Worm (Caenorhabditis elegans) whole organism, midembryonic: ENCODE measurements around the gene dhhc-1.

Experiments used
- T22C8.4 ChIP-seq: fragments of 200-800 bp; sonication (Bioruptor generic); IDR thresholded peaks from 2 replicates; pipeline ENCODE4 v1.3.6; 2022; ENCODE audit warnings: missing genetic modification characterization, missing compliant biosample characterization
- cog-1 ChIP-seq: sonication (generic microtip); optimal IDR thresholded peaks from 2 replicates; lab custom pipeline; 2016; ENCODE audit warnings: missing genetic modification characterization, missing compliant biosample characterization
- flt-1 ChIP-seq: fragments of 200-800 bp; sonication (Bioruptor generic); IDR thresholded peaks from 2 replicates; pipeline ENCODE4 v1.3.6; 2022; ENCODE audit warnings: missing genetic modification characterization, missing compliant biosample characterization
- klf-2 ChIP-seq: fragments of 200-800 bp; sonication (Bioruptor generic); conservative IDR thresholded peaks from 2 replicates; pipeline ENCODE4 v1.3.6; 2022; ENCODE audit warnings: missing genetic modification reagents, missing genetic modification characterization, missing compliant biosample characterization
- med-1 ChIP-seq: sonication (generic microtip); optimal IDR thresholded peaks from 2 replicates; lab custom pipeline; 2017; ENCODE audit warnings: missing genetic modification characterization, mild to moderate bottlenecking, missing compliant biosample characterization, antibody characterized with exemption, missing genetic modification reagents; ENCODE audit not compliant: insufficient read depth
- ref-1 ChIP-seq: fragments of 200-800 bp; sonication (Bioruptor generic); conservative IDR thresholded peaks from 2 replicates; pipeline ENCODE4 v1.3.6; 2022; ENCODE audit warnings: missing genetic modification reagents, missing genetic modification characterization, missing compliant biosample characterization
- tab-1 ChIP-seq: fragments of 200-800 bp; sonication (Bioruptor generic); IDR thresholded peaks from 2 replicates; pipeline ENCODE4 v1.3.6; 2022; ENCODE audit warnings: missing genetic modification characterization, missing compliant biosample characterization
- ztf-23 ChIP-seq: fragments of 200-800 bp; sonication (Bioruptor generic); IDR thresholded peaks from 2 replicates; pipeline ENCODE4 v1.3.6; 2022; ENCODE audit warnings: missing genetic modification reagents, missing genetic modification characterization, missing compliant biosample characterization
- ztf-29 ChIP-seq: fragments of 200-800 bp; sonication (Bioruptor generic); IDR thresholded peaks from 2 replicates; pipeline ENCODE4 v1.3.6; 2022; ENCODE audit warnings: missing genetic modification reagents, missing genetic modification characterization, missing compliant biosample characterization

The dhhc-1 gene

DNA sequence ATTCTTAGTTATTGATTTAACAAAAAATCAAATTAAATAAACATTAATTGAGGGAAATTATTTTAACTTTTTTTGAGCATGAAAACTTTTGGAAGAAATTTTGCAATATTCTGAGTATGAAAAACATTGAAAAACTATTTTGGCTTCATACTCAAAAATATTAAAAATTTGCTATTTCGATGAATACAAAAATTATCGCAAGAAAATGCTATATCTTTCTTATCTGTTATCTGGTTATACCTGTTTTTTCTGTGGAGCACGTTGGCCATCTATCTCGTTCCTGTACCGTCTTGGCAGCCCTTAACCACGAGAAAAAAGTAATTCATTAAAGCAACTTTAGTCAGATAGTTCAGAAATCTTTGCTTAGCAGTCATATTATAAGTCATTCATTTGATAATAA, 42.3 kb downstream of the dhhc-1 start:
- TF ChIP-seq ztf-23: no peak
- no peak for TF ChIP-seq T22C8.4 (GFP tag; lab: Robert Waterston, UW)
- no peak for TF ChIP-seq klf-2 (GFP tag; lab: Robert Waterston, UW)
- TF ChIP-seq med-1 (GFP tag; lab: Kevin White, UChicago): no peak
- TF ChIP-seq ztf-29 (GFP tag; lab: Robert Waterston, UW): no peak
- no peak for TF ChIP-seq flt-1 (GFP tag; lab: Robert Waterston, UW)
- TF ChIP-seq cog-1 (tag; lab: Kevin White, UChicago): no peak

DNA sequence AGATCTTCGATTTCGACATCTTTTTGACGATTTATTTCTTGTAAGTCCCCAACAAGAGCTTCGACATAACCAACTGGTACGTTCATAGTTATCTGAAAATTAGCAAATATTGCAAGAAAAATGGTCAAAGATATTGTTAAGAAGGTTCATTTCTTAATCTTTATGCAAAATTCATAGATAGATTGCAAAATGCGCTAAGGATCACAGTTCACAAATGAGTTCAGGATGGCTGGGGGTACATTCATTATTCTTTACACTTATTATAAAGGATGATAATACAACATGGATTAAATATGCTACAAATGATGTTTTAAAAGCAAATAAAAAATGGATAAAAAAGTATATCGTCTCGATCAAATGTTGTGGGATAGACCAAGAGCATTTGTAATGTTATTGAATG, 43.5 kb downstream of the dhhc-1 start, which contains the start of gene H03G16.5:
H03G16.5 (minus strand) TSS at position 101 of the 400 bp plus-strand sequence.
- TF ChIP-seq T22C8.4 (GFP tag; lab: Robert Waterston, UW): no peak
- TF ChIP-seq klf-2 (GFP tag; lab: Robert Waterston, UW): no peak
- TF ChIP-seq cog-1 (tag; lab: Kevin White, UChicago): no peak
- no peak for TF ChIP-seq tab-1 (GFP tag; lab: Robert Waterston, UW)
- no peak for TF ChIP-seq ztf-23

DNA sequence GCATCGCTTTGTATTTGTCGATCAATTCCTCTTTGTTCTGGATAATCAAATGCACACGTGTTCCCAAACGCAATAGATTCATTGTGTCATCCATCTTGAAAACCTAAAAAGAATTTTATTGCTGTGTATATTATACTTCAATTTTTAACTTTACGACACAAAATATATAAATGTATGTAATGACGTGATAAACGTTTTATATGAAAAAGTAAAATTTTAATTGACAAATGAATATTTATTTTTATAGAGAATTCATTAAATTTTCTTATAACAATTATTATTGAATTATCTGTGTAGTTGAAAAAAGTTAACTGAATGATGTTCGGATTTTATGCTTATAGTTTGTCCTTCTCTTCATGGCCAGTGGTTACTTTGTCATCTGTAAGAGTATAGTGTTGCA, 44.3 kb downstream of the dhhc-1 start, which contains the start of gene H03G16.7:
H03G16.7 (minus strand) TSS at position 101 of the 400 bp plus-strand sequence.
- TF ChIP-seq med-1 (GFP tag; lab: Kevin White, UChicago): no peak
- no peak for TF ChIP-seq klf-2 (GFP tag; lab: Robert Waterston, UW)

DNA sequence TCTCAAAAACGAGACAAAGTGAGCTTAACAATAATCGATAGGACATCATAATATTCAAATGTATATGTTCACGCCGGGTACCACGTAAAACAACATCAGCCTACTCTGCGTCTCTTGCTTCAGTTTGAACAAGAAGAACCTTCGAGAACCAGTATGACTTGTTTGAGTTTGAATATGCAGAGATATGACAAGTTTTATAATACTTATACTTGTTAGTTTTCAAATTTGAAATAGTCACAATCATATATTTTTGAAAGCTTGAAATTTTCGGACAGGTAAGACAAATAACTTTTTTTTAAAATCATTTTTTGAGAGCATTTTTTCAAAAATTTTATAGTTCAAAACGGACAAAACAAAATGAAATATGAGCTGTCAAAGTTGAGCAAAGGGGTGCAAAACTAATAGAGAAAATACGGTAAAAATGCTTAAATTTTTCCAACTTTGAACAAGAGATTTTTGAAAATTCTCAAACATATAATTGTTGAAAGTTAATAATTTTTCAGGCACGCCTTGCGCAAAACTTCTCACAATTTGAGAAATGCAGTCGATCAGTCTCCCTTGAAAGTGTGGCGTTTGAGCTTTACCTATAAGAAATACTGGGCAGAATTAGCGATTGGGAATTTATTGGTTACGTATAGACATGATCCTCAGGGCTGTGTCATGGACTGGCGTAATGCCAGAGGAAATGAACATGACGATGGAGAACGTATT, 46.8 kb downstream of the dhhc-1 start, which contains the start of gene H03G16.1:
H03G16.1 (plus strand) TSS at position 661 of the 711 bp plus-strand sequence.
- TF ChIP-seq flt-1 (GFP tag; lab: Robert Waterston, UW) (no peak), T22C8.4 (GFP tag; lab: Robert Waterston, UW) (no peak), cog-1 (tag; lab: Kevin White, UChicago) (no peak), ztf-23 (no peak), tab-1 (GFP tag; lab: Robert Waterston, UW) (no peak), klf-2 (GFP tag; lab: Robert Waterston, UW) (no peak)

DNA sequence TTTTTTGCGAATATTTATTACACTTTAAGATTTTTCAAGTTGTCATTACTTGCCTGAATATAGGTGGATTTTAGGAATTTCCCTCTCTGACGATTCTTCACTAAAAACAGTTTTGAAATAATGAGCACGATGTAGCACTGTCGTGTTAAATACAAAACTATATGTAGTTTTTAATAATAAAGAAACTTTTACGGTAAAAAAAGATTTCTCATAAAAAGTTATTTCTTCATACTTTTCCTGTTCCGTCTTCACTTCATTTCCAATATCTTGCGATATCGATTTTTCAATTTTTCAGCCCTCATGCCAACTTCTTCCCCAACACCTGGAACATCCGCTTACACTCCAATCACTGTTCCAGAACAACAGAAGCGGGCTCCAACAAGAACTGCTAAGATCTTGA, 47.8 kb downstream of the dhhc-1 start, which contains the start of gene H03G16.6:
H03G16.6 (plus strand) TSS at position 301 of the 400 bp plus-strand sequence.
- TF ChIP-seq ztf-23: no peak
- no peak for TF ChIP-seq cog-1 (tag; lab: Kevin White, UChicago)
- TF ChIP-seq tab-1 (GFP tag; lab: Robert Waterston, UW): no peak
- no peak for TF ChIP-seq flt-1 (GFP tag; lab: Robert Waterston, UW)
- no peak for TF ChIP-seq med-1 (GFP tag; lab: Kevin White, UChicago)
- TF ChIP-seq T22C8.4 (GFP tag; lab: Robert Waterston, UW): no peak
- no peak for TF ChIP-seq ref-1 (GFP tag; lab: Robert Waterston, UW)
- TF ChIP-seq klf-2 (GFP tag; lab: Robert Waterston, UW): no peak
- TF ChIP-seq ztf-29 (GFP tag; lab: Robert Waterston, UW): no peak

DNA sequence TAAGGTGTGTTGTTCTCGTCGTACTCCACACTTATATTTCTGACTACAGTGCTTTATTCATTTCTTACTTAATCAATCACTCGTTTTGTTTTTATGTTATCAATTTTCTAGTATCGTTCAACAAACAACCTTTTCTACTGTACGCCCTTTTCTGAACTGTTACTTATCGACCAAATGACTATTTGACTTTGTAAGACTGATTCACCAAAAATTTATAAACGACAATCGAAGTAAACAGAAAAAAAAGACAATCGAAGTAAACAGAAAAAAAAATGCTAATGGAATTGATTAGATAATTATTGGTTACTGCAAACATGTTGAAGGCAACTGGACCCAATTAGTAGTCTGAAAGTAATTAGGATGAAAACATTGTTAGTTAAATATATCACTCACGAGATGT, 50.2 kb downstream of the dhhc-1 start:
- no peak for TF ChIP-seq ztf-29 (GFP tag; lab: Robert Waterston, UW)
- TF ChIP-seq ztf-23: no peak
- TF ChIP-seq flt-1 (GFP tag; lab: Robert Waterston, UW): no peak
- no peak for TF ChIP-seq cog-1 (tag; lab: Kevin White, UChicago)
- no peak for TF ChIP-seq med-1 (GFP tag; lab: Kevin White, UChicago)
- TF ChIP-seq ref-1 (GFP tag; lab: Robert Waterston, UW): no peak
- TF ChIP-seq tab-1 (GFP tag; lab: Robert Waterston, UW): no peak
- TF ChIP-seq klf-2 (GFP tag; lab: Robert Waterston, UW): no peak
- TF ChIP-seq T22C8.4 (GFP tag; lab: Robert Waterston, UW): no peak
